Fruit fly (Drosophila melanogaster) whole organism, wandering third instar larva: Measurements from ENCODE around the gene CG9922.

Source experiments
- Abd-B ChIP-seq: fragments of >200 bp; optimal IDR thresholded peaks from 2 replicates; lab custom pipeline; 2017; ENCODE audit warnings: missing biosample characterization, missing genetic modification characterization
- CG32264 ChIP-seq: fragments of 200-800 bp; sonication (Bioruptor generic); optimal IDR thresholded peaks from 2 replicates; lab custom pipeline; 2016; ENCODE audit warnings: missing biosample characterization, missing genetic modification characterization
- CG9705 ChIP-seq: fragments of 200-800 bp; sonication (Bioruptor generic); optimal IDR thresholded peaks from 2 replicates; lab custom pipeline; 2018; ENCODE audit warnings: missing biosample characterization, mild to moderate bottlenecking, missing genetic modification characterization
- Dfd ChIP-seq: fragments of >200 bp; optimal IDR thresholded peaks from 2 replicates; lab custom pipeline; 2017; ENCODE audit warnings: missing biosample characterization, missing genetic modification characterization
- Dif ChIP-seq: fragments of 200-275, 200-300 bp; sonication (Bioruptor generic); optimal IDR thresholded peaks from 2 replicates; lab custom pipeline; 2018; ENCODE audit warnings: missing biosample characterization, missing genetic modification characterization; ENCODE audit not compliant: partially characterized antibody
- GATAd ChIP-seq: sonication (Bioruptor generic); optimal IDR thresholded peaks from 2 replicates; lab custom pipeline; 2016; ENCODE audit warnings: missing biosample characterization, missing genetic modification characterization
- HLH106 ChIP-seq: fragments of 200-800 bp; optimal IDR thresholded peaks from 3 replicates; lab custom pipeline; 2019; ENCODE audit warnings: missing biosample characterization, mild to moderate bottlenecking, missing genetic modification characterization, moderate library complexity
- Hnf4 ChIP-seq: fragments of 200-800 bp; sonication (Bioruptor generic); optimal IDR thresholded peaks from 2 replicates; lab custom pipeline; 2016; ENCODE audit warnings: missing biosample characterization, mild to moderate bottlenecking, missing genetic modification characterization
- Hr78 ChIP-seq: fragments of >200 bp; optimal IDR thresholded peaks from 2 replicates; lab custom pipeline; 2017; ENCODE audit warnings: missing biosample characterization, missing genetic modification characterization
- Hr83 ChIP-seq: fragments of 200-300 bp; sonication (Bioruptor generic); optimal IDR thresholded peaks from 2 replicates; lab custom pipeline; 2016; ENCODE audit warnings: missing biosample characterization, mild to moderate bottlenecking, missing genetic modification characterization, moderate library complexity; ENCODE audit not compliant: poor library complexity, severe bottlenecking
- Jra ChIP-seq: sonication (Bioruptor generic); optimal IDR thresholded peaks from 2 replicates; lab custom pipeline; 2016; ENCODE audit warnings: missing biosample characterization, missing genetic modification characterization
- Mio ChIP-seq: sonication (Bioruptor generic); optimal IDR thresholded peaks from 2 replicates; lab custom pipeline; 2016; ENCODE audit warnings: missing biosample characterization, missing genetic modification characterization
- Myc ChIP-seq: fragments of >200 bp; optimal IDR thresholded peaks from 2 replicates; lab custom pipeline; 2017
- N ChIP-seq: fragments of >200 bp; optimal IDR thresholded peaks from 2 replicates; lab custom pipeline; 2018; ENCODE audit warnings: missing biosample characterization, missing external identifiers, missing genetic modification characterization
- OdsH ChIP-seq: fragments of 200-800 bp; sonication (Bioruptor generic); optimal IDR thresholded peaks from 2 replicates; lab custom pipeline; 2016; ENCODE audit warnings: missing biosample characterization, mild to moderate bottlenecking, missing genetic modification characterization
- Rel ChIP-seq, 2 experiments: fragments of 200-800 bp; sonication (Bioruptor generic) in 1 of 2; optimal IDR thresholded peaks; 2 replicates in 1 of 2; 3 replicates in 1 of 2; lab custom pipeline; 2016 to 2019; ENCODE audit warnings: mild to moderate bottlenecking in 2 of 2, missing biosample characterization in 2 of 2, missing genetic modification characterization in 2 of 2, moderate library complexity in 1 of 2
- Sp1 ChIP-seq: fragments of 200-800 bp; sonication (Bioruptor generic); optimal IDR thresholded peaks from 3 replicates; lab custom pipeline; 2019; ENCODE audit warnings: missing biosample characterization, mild to moderate bottlenecking, missing genetic modification characterization, moderate library complexity
- brk ChIP-seq: fragments of 200-800 bp; sonication (Bioruptor generic); optimal IDR thresholded peaks from 2 replicates; lab custom pipeline; 2016; ENCODE audit warnings: missing biosample characterization, mild to moderate bottlenecking, missing genetic modification characterization
- dl ChIP-seq, 2 experiments: fragments of 175-275, 200-275 bp in 1 of 2; fragments of 200-275 bp in 1 of 2; sonication (Bioruptor generic); optimal IDR thresholded peaks; lab custom pipeline; 2018; ENCODE audit warnings: mild to moderate bottlenecking in 2 of 2, missing biosample characterization in 2 of 2, missing genetic modification characterization in 2 of 2, moderate library complexity in 2 of 2; ENCODE audit not compliant: partially characterized antibody in 2 of 2, insufficient read depth in 1 of 2
- dmrt93B ChIP-seq: fragments of 200-800 bp; sonication (Bioruptor generic); optimal IDR thresholded peaks from 2 replicates; lab custom pipeline; 2018; ENCODE audit warnings: missing biosample characterization, mild to moderate bottlenecking, missing genetic modification characterization
- foxo ChIP-seq, 2 experiments: fragments of 200-800 bp; sonication (Bioruptor generic); optimal IDR thresholded peaks; 2 replicates in 1 of 2; 3 replicates in 1 of 2; lab custom pipeline; 2016 to 2017; ENCODE audit warnings: missing biosample characterization in 2 of 2, missing genetic modification characterization in 2 of 2
- fru ChIP-seq: fragments of 200-800 bp; sonication (Bioruptor generic); optimal IDR thresholded peaks from 3 replicates; lab custom pipeline; 2016; ENCODE audit warnings: missing biosample characterization, mild to moderate bottlenecking, missing genetic modification characterization
- h ChIP-seq: fragments of 200-800 bp; sonication (Bioruptor generic); optimal IDR thresholded peaks from 3 replicates; lab custom pipeline; 2016; ENCODE audit warnings: missing biosample characterization, mild to moderate bottlenecking, missing genetic modification characterization
- lola ChIP-seq: fragments of >200 bp; optimal IDR thresholded peaks from 2 replicates; lab custom pipeline; 2017; ENCODE audit warnings: missing biosample characterization, missing genetic modification characterization
- pan ChIP-seq: fragments of >200 bp; optimal IDR thresholded peaks from 2 replicates; lab custom pipeline; 2017
- psq ChIP-seq: fragments of 200-800 bp; sonication (Bioruptor generic); optimal IDR thresholded peaks from 3 replicates; lab custom pipeline; 2017; ENCODE audit warnings: missing biosample characterization, mild to moderate bottlenecking, missing genetic modification characterization, moderate library complexity
- rgr ChIP-seq: fragments of 200-800 bp; sonication (Bioruptor generic); optimal IDR thresholded peaks from 3 replicates; lab custom pipeline; 2016; ENCODE audit warnings: missing biosample characterization, mild to moderate bottlenecking, missing genetic modification characterization
- sage ChIP-seq: fragments of 200-800 bp; sonication (Bioruptor generic); optimal IDR thresholded peaks from 2 replicates; lab custom pipeline; 2016; ENCODE audit warnings: missing biosample characterization, mild to moderate bottlenecking, missing genetic modification characterization
- sv ChIP-seq: fragments of 200-800 bp; sonication (Bioruptor generic); optimal IDR thresholded peaks from 3 replicates; lab custom pipeline; 2016; ENCODE audit warnings: missing biosample characterization, missing genetic modification characterization
- tai ChIP-seq: sonication (Bioruptor generic); optimal IDR thresholded peaks from 2 replicates; lab custom pipeline; 2016; ENCODE audit warnings: missing biosample characterization, missing genetic modification characterization
- usp ChIP-seq: fragments of >200 bp; optimal IDR thresholded peaks from 2 replicates; lab custom pipeline; 2017; ENCODE audit warnings: missing biosample characterization, missing genetic modification characterization
- woc ChIP-seq: sonication (Bioruptor generic); optimal IDR thresholded peaks from 2 replicates; lab custom pipeline; 2016; ENCODE audit warnings: missing biosample characterization, mild to moderate bottlenecking, missing genetic modification characterization

CG9922 gene

DNA sequence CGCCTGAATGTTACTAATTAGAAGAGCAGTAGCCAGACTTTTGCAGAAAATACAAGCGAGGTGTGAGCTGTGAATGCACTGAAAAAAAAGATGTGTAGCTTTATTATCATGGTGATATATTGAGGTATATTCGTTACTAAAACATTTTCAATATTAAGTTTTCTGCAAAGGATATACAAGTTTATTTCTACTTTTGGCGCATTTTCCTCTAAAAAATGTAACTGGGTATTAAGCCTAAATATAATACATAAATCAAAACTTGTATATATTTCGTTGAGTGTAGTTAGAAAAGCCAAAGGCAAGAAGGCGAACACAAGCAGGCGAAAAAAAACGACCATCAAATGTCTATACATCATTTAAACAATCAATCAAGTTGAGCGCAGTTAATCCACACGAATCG lies 5.4 kb upstream of the CG9922 start:
- no peak for TF ChIP-seq brk (GFP tag; lab: Kevin White, UChicago)
- TF ChIP-seq fru (GFP tag; lab: Kevin White, UChicago) = no peak
- TF ChIP-seq tai (GFP tag; lab: Kevin White, UChicago) = no peak
- TF ChIP-seq usp (GFP tag; lab: Kevin White, UChicago) = no peak
- TF ChIP-seq rgr (GFP tag; lab: Kevin White, UChicago) = no peak
- TF ChIP-seq sv = no peak

DNA sequence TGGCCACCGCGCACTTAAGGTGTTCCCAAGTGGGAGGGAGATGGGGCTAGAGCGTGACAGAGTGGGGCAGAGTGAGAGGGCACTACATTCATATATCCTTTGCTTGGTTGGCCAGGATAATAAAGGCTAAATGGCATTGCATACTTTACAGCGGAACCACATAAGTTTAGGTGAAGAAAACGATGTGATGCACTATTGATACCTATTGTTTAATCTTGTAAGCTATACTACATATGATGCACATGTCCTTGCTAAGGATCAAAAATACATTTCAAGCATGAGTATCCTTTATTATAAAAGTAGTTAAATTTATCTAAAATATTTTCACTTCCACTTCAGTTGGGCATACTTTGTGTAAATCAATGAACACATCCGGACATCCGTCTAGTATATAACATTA lies 4.8 kb upstream of the CG9922 start:
- TF ChIP-seq HLH106 (tag; lab: Kevin White, UChicago) (peak; percentile 29), h (GFP tag; lab: Kevin White, UChicago) (peak; percentile 4), Myc (lab: Kevin White, UChicago) (no peak)
- TF ChIP-seq, all 38 proteins: peak for 2

DNA sequence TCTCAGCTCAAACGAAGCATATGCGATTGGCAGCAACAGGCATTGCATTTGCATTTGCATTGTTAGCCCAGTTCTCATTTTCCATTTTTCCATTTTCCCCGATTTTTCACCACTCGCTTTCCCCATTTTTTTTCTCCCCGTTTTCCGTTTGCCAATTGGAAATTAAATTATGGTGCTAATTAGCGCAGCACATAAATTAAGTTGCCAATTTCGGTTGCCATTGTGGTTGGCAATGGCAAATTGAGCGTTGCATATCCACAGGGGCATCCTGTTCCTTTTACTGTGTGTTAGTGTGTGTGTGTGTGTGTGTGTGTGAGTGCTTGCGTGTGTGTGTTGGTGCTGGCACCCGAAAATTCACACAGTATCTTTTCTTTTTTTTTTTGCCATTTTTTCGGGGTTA lies 1.1 kb upstream of the CG9922 start:
- TF ChIP-seq psq (GFP tag; lab: Kevin White, UChicago) = no peak
- no peak for TF ChIP-seq GATAd (GFP tag; lab: Kevin White, UChicago)
- TF ChIP-seq dl (GFP tag; optimal IDR thresholded peaks at IDR 0.05; lab: Kevin White, UChicago; ENCODE audit: insufficient read depth in 1 of 2, partially characterized antibody in 2 of 2) = no peak
- TF ChIP-seq CG32264 (GFP tag; lab: Kevin White, UChicago) = no peak
- TF ChIP-seq Mio (GFP tag; lab: Kevin White, UChicago) = no peak
- TF ChIP-seq pan (lab: Kevin White, UChicago) = no peak
- TF ChIP-seq tai (GFP tag; lab: Kevin White, UChicago) = no peak
- no peak for TF ChIP-seq brk (GFP tag; lab: Kevin White, UChicago)
- TF ChIP-seq Jra (GFP tag; lab: Kevin White, UChicago) = no peak
- TF ChIP-seq usp (GFP tag; lab: Kevin White, UChicago) = no peak
- TF ChIP-seq Myc (lab: Kevin White, UChicago) = no peak
- no peak for TF ChIP-seq Dif (GFP tag; lab: Kevin White, UChicago)
- no peak for TF ChIP-seq h (GFP tag; lab: Kevin White, UChicago)
- TF ChIP-seq, all 38 proteins: peak for 0

DNA sequence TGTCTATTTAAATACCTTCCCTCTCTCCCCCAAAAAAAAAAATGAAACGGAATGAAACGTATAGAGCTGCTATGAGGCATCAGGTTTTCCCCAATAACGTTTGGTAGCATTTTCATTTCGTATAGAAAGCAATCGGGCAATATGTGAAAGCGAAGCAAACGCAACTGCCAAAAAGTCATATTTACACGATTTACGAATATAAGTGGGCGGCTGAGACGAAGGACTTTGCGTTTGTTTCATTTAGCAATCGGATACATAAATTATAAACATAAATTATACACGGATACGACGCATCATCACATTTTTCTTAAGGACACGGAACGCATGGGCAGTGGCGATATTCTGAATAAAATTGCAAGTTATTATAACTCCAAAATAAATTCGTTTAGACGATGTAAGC lies 1.6 kb downstream of the CG9922 start:
- TF ChIP-seq dmrt93B (GFP tag; lab: Kevin White, UChicago) (no peak), Rel (GFP tag; optimal IDR thresholded peaks at IDR 0.05; lab: Kevin White, UChicago) (no peak), Rel (tag; optimal IDR thresholded peaks at IDR 0.05; lab: Kevin White, UChicago) (no peak)

DNA sequence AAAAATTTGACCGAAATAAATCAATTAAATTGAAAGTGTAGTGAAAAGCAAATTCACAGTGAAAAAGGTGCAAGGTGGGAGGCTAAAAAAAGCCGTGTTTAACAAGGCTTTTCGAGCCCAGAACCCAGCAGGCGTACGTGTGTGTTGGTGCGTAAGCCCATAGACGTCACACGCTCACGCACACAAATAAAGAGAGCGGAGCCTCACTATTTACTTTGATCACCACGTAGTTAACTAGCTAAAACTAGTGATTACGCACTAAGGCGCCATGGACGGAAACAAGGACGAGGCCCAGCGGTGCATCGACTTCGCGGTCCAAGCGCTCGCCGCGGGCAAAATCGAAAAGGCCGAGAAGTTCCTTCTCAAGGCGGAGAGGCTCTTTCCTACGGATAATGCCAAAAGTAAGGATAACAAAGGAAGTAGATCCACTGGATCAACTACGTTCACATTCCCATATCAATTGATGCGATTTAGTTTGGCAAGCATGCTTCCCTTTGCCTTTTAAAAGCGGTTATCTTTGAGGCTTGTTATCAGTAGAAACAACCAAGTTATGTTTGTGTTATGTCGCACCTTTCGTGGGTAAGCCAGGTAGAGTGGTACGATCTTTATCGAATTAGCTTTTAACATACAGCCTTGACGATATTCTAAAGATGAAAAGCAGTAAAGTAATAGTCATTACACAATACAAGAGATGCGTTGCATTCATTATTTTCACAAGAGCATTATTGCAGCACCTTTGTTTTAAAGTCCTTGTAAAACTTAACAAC lies 3.6 kb downstream of the CG9922 start:
- TF ChIP-seq psq (GFP tag; lab: Kevin White, UChicago) (no peak), woc (GFP tag; lab: Kevin White, UChicago) (no peak), h (GFP tag; lab: Kevin White, UChicago) (no peak), sv (no peak), foxo (GFP tag; optimal IDR thresholded peaks at IDR 0.05; lab: Kevin White, UChicago) (no peak), Jra (GFP tag; lab: Kevin White, UChicago) (no peak), Hr78 (GFP tag; lab: Kevin White, UChicago) (no peak), tai (GFP tag; lab: Kevin White, UChicago) (no peak), GATAd (GFP tag; lab: Kevin White, UChicago) (no peak), Hr83 (GFP tag; lab: Kevin White, UChicago) (no peak), rgr (GFP tag; lab: Kevin White, UChicago) (no peak), OdsH (GFP tag; lab: Kevin White, UChicago) (no peak)
- TF ChIP-seq, all 38 proteins: peak for 0

DNA sequence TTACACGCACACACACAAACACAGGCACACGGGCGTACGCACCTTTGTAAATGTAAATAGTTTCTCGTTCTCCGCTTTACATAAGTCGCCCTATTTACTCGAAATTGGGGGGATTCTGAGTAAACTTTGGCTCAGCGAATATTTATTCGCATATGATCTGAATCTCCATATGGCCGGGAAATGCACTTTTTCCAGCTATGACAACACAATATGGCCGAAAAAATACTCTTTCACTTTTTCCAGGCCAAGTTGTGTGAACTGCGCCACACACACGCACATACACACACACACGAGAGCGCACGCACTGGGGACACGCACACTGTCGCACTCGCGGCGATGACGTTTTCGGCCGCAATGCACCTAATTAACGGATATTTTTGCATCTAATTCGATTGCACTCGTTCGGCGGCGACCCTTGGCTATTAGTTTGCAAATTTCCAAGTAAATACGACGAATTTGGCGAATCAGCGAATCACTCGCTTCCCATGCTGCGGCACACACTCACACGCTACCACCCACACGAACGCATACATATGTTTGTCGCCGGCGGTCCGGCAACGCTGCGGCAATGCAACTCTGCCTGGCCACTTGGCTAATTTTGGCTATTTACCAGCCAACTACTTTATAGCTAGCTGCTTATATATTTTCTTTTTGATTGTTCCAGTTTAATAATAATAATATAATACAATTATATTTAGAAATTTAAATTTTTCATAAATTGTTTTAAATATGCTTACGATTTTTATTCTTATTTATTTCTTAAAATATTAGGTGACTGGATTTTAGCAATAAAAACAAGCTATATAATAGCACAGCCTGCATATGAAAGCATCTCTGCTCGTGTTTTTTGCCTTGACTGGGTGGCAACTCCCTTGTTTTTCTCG lies 4.4 kb downstream of the CG9922 start, which contains the start of the genes rdx and CG3061:
Gene rdx (minus strand): TSS at position 527 of the 884 bp plus-strand sequence.
Gene CG3061 (plus strand): TSS at position 841 of the 884 bp plus-strand sequence.
- TF ChIP-seq sage (GFP tag; lab: Kevin White, UChicago) (peak; percentile 28), foxo (GFP tag; optimal IDR thresholded peaks at IDR 0.05; lab: Kevin White, UChicago) (peak in 1 of 2 experiments; percentile 50), CG32264 (GFP tag; lab: Kevin White, UChicago) (no peak), h (GFP tag; lab: Kevin White, UChicago) (peak; percentile 23), HLH106 (tag; lab: Kevin White, UChicago) (peak; percentile 82), Dfd (GFP tag; lab: Kevin White, UChicago) (peak; percentile 60), rgr (GFP tag; lab: Kevin White, UChicago) (peak; percentile 29), Sp1 (GFP tag; lab: Kevin White, UChicago) (peak; percentile 50), Hnf4 (peak; percentile 46), Abd-B (GFP tag; lab: Kevin White, UChicago) (no peak), Dif (GFP tag; lab: Kevin White, UChicago) (no peak), lola (GFP tag; lab: Kevin White, UChicago) (no peak), brk (GFP tag; lab: Kevin White, UChicago) (no peak), woc (GFP tag; lab: Kevin White, UChicago) (peak; percentile 58), psq (GFP tag; lab: Kevin White, UChicago) (peak; percentile 55), dmrt93B (GFP tag; lab: Kevin White, UChicago) (peak; percentile 71), N (GFP tag; lab: Kevin White, UChicago) (peak; percentile 59), Myc (lab: Kevin White, UChicago) (peak; percentile 95), Jra (GFP tag; lab: Kevin White, UChicago) (no peak), pan (lab: Kevin White, UChicago) (no peak), Rel (GFP tag; optimal IDR thresholded peaks at IDR 0.05; lab: Kevin White, UChicago) (no peak), Rel (tag; optimal IDR thresholded peaks at IDR 0.05; lab: Kevin White, UChicago) (peak; percentile 15), CG9705 (GFP tag; lab: Kevin White, UChicago) (peak; percentile 37), sv (no peak)
